Fruit fly (Drosophila melanogaster) whole organism, embryonic: ENCODE results near the gene CG14440.

Experiments used
- Adf1 ChIP-seq: fragments of 200-800 bp; sonication (Bioruptor generic); IDR thresholded peaks from 2 replicates; pipeline ENCODE4 v1.3.6; 2022; ENCODE audit warnings: missing biosample characterization, missing genetic modification characterization
- C15 ChIP-seq: fragments of 200-800 bp; sonication (Bioruptor generic); IDR thresholded peaks from 3 replicates; pipeline ENCODE4 v1.3.6; 2022; ENCODE audit warnings: missing biosample characterization, missing genetic modification characterization
- CG1024 ChIP-seq: fragments of 200-800 bp; sonication (Bioruptor generic); IDR thresholded peaks from 2 replicates; pipeline ENCODE4 v1.3.6; 2022; ENCODE audit warnings: missing biosample characterization, missing genetic modification characterization
- CG10462 ChIP-seq: fragments of 200-800 bp; sonication (Bioruptor generic); optimal IDR thresholded peaks from 2 replicates; lab custom pipeline; 2016; ENCODE audit warnings: missing biosample characterization, missing genetic modification characterization
- CG12744 ChIP-seq: fragments of 200-800 bp; sonication (Bioruptor generic); optimal IDR thresholded peaks from 2 replicates; lab custom pipeline; 2016; ENCODE audit warnings: missing biosample characterization, missing genetic modification characterization
- CG14014 ChIP-seq: fragments of 200-800 bp; sonication (Bioruptor generic); IDR thresholded peaks from 2 replicates; pipeline ENCODE4 v1.3.6; 2022; ENCODE audit warnings: missing biosample characterization, missing genetic modification characterization
- CG17912 ChIP-seq: fragments of 200-800 bp; sonication (Bioruptor generic); optimal IDR thresholded peaks from 2 replicates; lab custom pipeline; 2018; ENCODE audit warnings: missing biosample characterization, mild to moderate bottlenecking, missing genetic modification characterization
- CG3163 ChIP-seq: fragments of 200-800 bp; sonication (Bioruptor generic); optimal IDR thresholded peaks from 3 replicates; lab custom pipeline; 2016; ENCODE audit warnings: missing biosample characterization, missing genetic modification characterization
- CG32772 ChIP-seq: fragments of 200-800 bp; sonication (Bioruptor generic); IDR thresholded peaks from 2 replicates; pipeline ENCODE4 v1.3.6; 2022; ENCODE audit warnings: missing biosample characterization, missing genetic modification characterization
- CG4404 ChIP-seq: fragments of 200-800 bp; sonication (Bioruptor generic); IDR thresholded peaks from 2 replicates; pipeline ENCODE4 v1.3.6; 2022; ENCODE audit warnings: missing biosample characterization, missing genetic modification characterization
- CG6854 ChIP-seq: fragments of 200-800 bp; sonication (Bioruptor generic); optimal IDR thresholded peaks from 3 replicates; lab custom pipeline; 2017; ENCODE audit warnings: missing biosample characterization, mild to moderate bottlenecking, missing genetic modification characterization
- CG7745 ChIP-seq: fragments of 200-800 bp; sonication (Bioruptor generic); optimal IDR thresholded peaks from 2 replicates; lab custom pipeline; 2018; ENCODE audit warnings: missing biosample characterization, mild to moderate bottlenecking, missing genetic modification characterization, moderate library complexity
- CG8089 ChIP-seq: fragments of 200-800 bp; sonication (Bioruptor generic); optimal IDR thresholded peaks from 3 replicates; lab custom pipeline; 2016; ENCODE audit warnings: missing biosample characterization, missing genetic modification characterization
- CG8281 ChIP-seq: fragments of 200-800 bp; sonication (Bioruptor generic); optimal IDR thresholded peaks from 2 replicates; lab custom pipeline; 2018; ENCODE audit warnings: missing biosample characterization, mild to moderate bottlenecking, missing genetic modification characterization, moderate library complexity
- CTCF ChIP-seq: fragments of 200-800 bp; sonication (Bioruptor generic); optimal IDR thresholded peaks from 2 replicates; lab custom pipeline; 2017; ENCODE audit warnings: missing biosample characterization, mild to moderate bottlenecking, missing genetic modification characterization, moderate library complexity
- Camta ChIP-seq: fragments of 200-800 bp; sonication (Bioruptor generic); optimal IDR thresholded peaks from 2 replicates; lab custom pipeline; 2016; ENCODE audit warnings: missing biosample characterization, missing genetic modification characterization
- Doc3 ChIP-seq: fragments of 200-800 bp; sonication (Bioruptor generic); IDR thresholded peaks from 3 replicates; pipeline ENCODE4 v1.3.6; 2022; ENCODE audit warnings: missing biosample characterization, missing genetic modification characterization; ENCODE audit not compliant: partially characterized antibody
- Dref ChIP-seq: fragments of 200-800 bp; sonication (Bioruptor generic); IDR thresholded peaks from 2 replicates; pipeline ENCODE4 v1.3.6; 2022; ENCODE audit warnings: missing biosample characterization, missing genetic modification characterization
- E2f1 ChIP-seq: fragments of 200-800 bp; sonication (Bioruptor generic); IDR thresholded peaks from 2 replicates; pipeline ENCODE4 v1.3.6; 2022; ENCODE audit warnings: missing biosample characterization, missing genetic modification characterization
- Gug ChIP-seq: fragments of 200-800 bp; sonication (Bioruptor generic); IDR thresholded peaks from 4 replicates; pipeline ENCODE4 v1.3.6; 2022; ENCODE audit warnings: missing biosample characterization, missing genetic modification characterization
- HLH3B ChIP-seq: fragments of 200-800 bp; sonication (Bioruptor generic); IDR thresholded peaks from 2 replicates; pipeline ENCODE4 v1.3.6; 2022; ENCODE audit warnings: missing biosample characterization, missing genetic modification characterization
- HLH54F ChIP-seq: fragments of 200-800 bp; sonication (Bioruptor generic); optimal IDR thresholded peaks from 3 replicates; lab custom pipeline; 2016; ENCODE audit warnings: missing biosample characterization, missing genetic modification characterization
- Kr ChIP-seq: fragments of 200-800 bp; sonication (Bioruptor generic); optimal IDR thresholded peaks from 2 replicates; lab custom pipeline; 2017; ENCODE audit warnings: missing biosample characterization, mild to moderate bottlenecking, missing genetic modification characterization
- Mad ChIP-seq: fragments of 200-800 bp; sonication (Bioruptor generic); optimal IDR thresholded peaks from 2 replicates; lab custom pipeline; 2016; ENCODE audit warnings: missing biosample characterization, missing genetic modification characterization
- Mes4 ChIP-seq: fragments of 200-800 bp; sonication (Bioruptor generic); optimal IDR thresholded peaks from 2 replicates; lab custom pipeline; 2016; ENCODE audit warnings: missing biosample characterization, missing genetic modification characterization
- Neu2 ChIP-seq: fragments of 200-800 bp; sonication (Bioruptor generic); optimal IDR thresholded peaks from 3 replicates; lab custom pipeline; 2016; ENCODE audit warnings: missing biosample characterization, missing genetic modification characterization, borderline replicate concordance
- Opbp ChIP-seq: fragments of 200-800 bp; sonication (Bioruptor generic); IDR thresholded peaks from 3 replicates; pipeline ENCODE4 v1.3.6; 2022; ENCODE audit warnings: missing biosample characterization, missing genetic modification characterization; ENCODE audit not compliant: partially characterized antibody
- Six4 ChIP-seq: fragments of 200-800 bp; sonication (Bioruptor generic); optimal IDR thresholded peaks from 2 replicates; lab custom pipeline; 2016; ENCODE audit warnings: missing biosample characterization, missing genetic modification characterization
- Sry-β ChIP-seq: fragments of 200-800 bp; sonication (Bioruptor generic); optimal IDR thresholded peaks from 2 replicates; lab custom pipeline; 2018; ENCODE audit warnings: missing biosample characterization, mild to moderate bottlenecking, missing genetic modification characterization, moderate library complexity
- aop ChIP-seq: fragments of 200-800 bp; sonication (Bioruptor generic); IDR thresholded peaks from 2 replicates; pipeline ENCODE4 v1.3.6; 2022; ENCODE audit warnings: missing biosample characterization, missing genetic modification characterization
- ap ChIP-seq: fragments of 200-800 bp; sonication (Bioruptor generic); IDR thresholded peaks from 2 replicates; pipeline ENCODE4 v1.3.6; 2022; ENCODE audit warnings: missing biosample characterization, missing genetic modification characterization
- ara ChIP-seq: fragments of 200-800 bp; sonication (Bioruptor generic); IDR thresholded peaks from 2 replicates; pipeline ENCODE4 v1.3.6; 2022; ENCODE audit warnings: missing biosample characterization, missing genetic modification characterization
- btn ChIP-seq: fragments of 200-800 bp; sonication (Bioruptor generic); optimal IDR thresholded peaks from 2 replicates; lab custom pipeline; 2016; ENCODE audit warnings: missing biosample characterization, missing genetic modification characterization
- danr ChIP-seq: fragments of 200-800 bp; sonication (Bioruptor generic); IDR thresholded peaks from 2 replicates; pipeline ENCODE4 v1.3.6; 2022; ENCODE audit warnings: missing biosample characterization, missing genetic modification characterization
- exex ChIP-seq: fragments of 200-800 bp; sonication (Bioruptor generic); optimal IDR thresholded peaks from 4 replicates; lab custom pipeline; 2018; ENCODE audit warnings: missing biosample characterization, mild to moderate bottlenecking, missing genetic modification characterization, moderate library complexity
- fd96Cb ChIP-seq: fragments of 200-800 bp; sonication (Bioruptor generic); optimal IDR thresholded peaks from 2 replicates; lab custom pipeline; 2018; ENCODE audit warnings: missing biosample characterization, mild to moderate bottlenecking, missing genetic modification characterization, moderate library complexity
- ftz-f1 ChIP-seq: fragments of 200-800 bp; sonication (Bioruptor generic); optimal IDR thresholded peaks from 2 replicates; lab custom pipeline; 2016; ENCODE audit warnings: missing biosample characterization, missing genetic modification characterization
- grn ChIP-seq: fragments of 200-800 bp; sonication (Bioruptor generic); optimal IDR thresholded peaks from 3 replicates; lab custom pipeline; 2017; ENCODE audit warnings: missing biosample characterization, missing genetic modification characterization
- knrl ChIP-seq: fragments of 200-800 bp; sonication (Bioruptor generic); IDR thresholded peaks from 3 replicates; pipeline ENCODE4 v1.3.6; 2022; ENCODE audit warnings: missing biosample characterization, missing genetic modification characterization; ENCODE audit not compliant: partially characterized antibody
- lmd ChIP-seq: fragments of 200-800 bp; sonication (Bioruptor generic); IDR thresholded peaks from 2 replicates; pipeline ENCODE4 v1.3.6; 2022; ENCODE audit warnings: missing biosample characterization, missing genetic modification characterization
- lola ChIP-seq, 3 experiments: fragments of >200 bp in 2 of 3; fragments of 200-800 bp in 1 of 3; sonication (Bioruptor generic) in 1 of 3; optimal IDR thresholded peaks; 2 replicates each; lab custom pipeline; 2017 to 2019; ENCODE audit warnings: missing biosample characterization in 3 of 3, missing genetic modification characterization in 3 of 3, mild to moderate bottlenecking in 1 of 3, moderate library complexity in 1 of 3
- maf-S ChIP-seq: fragments of 200-800 bp; sonication (Bioruptor generic); optimal IDR thresholded peaks from 2 replicates; lab custom pipeline; 2016; ENCODE audit warnings: missing biosample characterization, missing genetic modification characterization
- nom ChIP-seq: fragments of 200-800 bp; sonication (Bioruptor generic); optimal IDR thresholded peaks from 2 replicates; lab custom pipeline; 2017; ENCODE audit warnings: missing biosample characterization, missing genetic modification characterization, mild to moderate bottlenecking, moderate library complexity, missing genetic modification reagents
- pum ChIP-seq: fragments of 200-800 bp; sonication (Bioruptor generic); optimal IDR thresholded peaks from 2 replicates; lab custom pipeline; 2016; ENCODE audit warnings: missing biosample characterization, missing genetic modification characterization
- seq ChIP-seq: fragments of 200-800 bp; sonication (Bioruptor generic); IDR thresholded peaks from 2 replicates; pipeline ENCODE4 v1.3.6; 2022; ENCODE audit warnings: missing biosample characterization, missing genetic modification characterization
- slou ChIP-seq: fragments of 200-800 bp; sonication (Bioruptor generic); optimal IDR thresholded peaks from 3 replicates; lab custom pipeline; 2016; ENCODE audit warnings: missing biosample characterization, missing genetic modification characterization
- sob ChIP-seq: fragments of 200-800 bp; sonication (Bioruptor generic); IDR thresholded peaks from 2 replicates; pipeline ENCODE4 v1.3.6; 2022; ENCODE audit warnings: missing biosample characterization, missing genetic modification characterization
- stwl ChIP-seq: fragments of 200-800 bp; sonication (Bioruptor generic); optimal IDR thresholded peaks from 3 replicates; lab custom pipeline; 2018; ENCODE audit warnings: missing biosample characterization, mild to moderate bottlenecking, missing genetic modification characterization, moderate library complexity
- tll ChIP-seq, 2 experiments: fragments of 200-800 bp in 1 of 2; fragments of >200 bp in 1 of 2; sonication (Bioruptor generic) in 1 of 2; optimal IDR thresholded peaks; 2 replicates each; lab custom pipeline; 2017 to 2019; ENCODE audit warnings: missing biosample characterization in 2 of 2, missing genetic modification characterization in 2 of 2, mild to moderate bottlenecking in 1 of 2, moderate library complexity in 1 of 2
- tx ChIP-seq: fragments of 200-800 bp; sonication (Bioruptor generic); optimal IDR thresholded peaks from 2 replicates; lab custom pipeline; 2016; ENCODE audit warnings: missing biosample characterization, missing genetic modification characterization
- unpg ChIP-seq: fragments of 200-800 bp; sonication (Bioruptor generic); optimal IDR thresholded peaks from 3 replicates; lab custom pipeline; 2018; ENCODE audit warnings: missing biosample characterization, mild to moderate bottlenecking, missing genetic modification characterization, moderate library complexity
- z ChIP-seq: fragments of 200-800 bp; sonication (Bioruptor generic); IDR thresholded peaks from 3 replicates; pipeline ENCODE4 v1.3.6; 2022; ENCODE audit warnings: missing biosample characterization, missing genetic modification characterization
- zfh1 ChIP-seq: fragments of 200-800 bp; sonication (Bioruptor generic); IDR thresholded peaks from 3 replicates; pipeline ENCODE4 v1.3.6; 2022; ENCODE audit warnings: missing biosample characterization, missing genetic modification characterization

The CG14440 gene

dm6 chrX:6696467-6696866 lies 1.9 kb downstream of the CG14440 start (continued):
- TF ChIP-seq Neu2 (GFP tag; lab: Kevin White, UChicago) = no peak
- TF ChIP-seq tx (GFP tag; lab: Kevin White, UChicago) = peak; percentile 12
- peak; percentile 69; the same call in 1 of the 2 replicates for TF ChIP-seq CG14014 (GFP tag; lab: Robert Waterston, UW)
- TF ChIP-seq Camta (GFP tag; lab: Kevin White, UChicago) = peak; percentile 40
- TF ChIP-seq Adf1 (GFP tag; lab: Robert Waterston, UW) = no peak
- TF ChIP-seq CG17912 (GFP tag; lab: Kevin White, UChicago) = no peak
- no peak for TF ChIP-seq Dref (GFP tag; lab: Robert Waterston, UW)
- peak; percentile 29 for TF ChIP-seq CG8089 (GFP tag; lab: Kevin White, UChicago)
- peak; percentile 43 for TF ChIP-seq Mad
- no peak for TF ChIP-seq Sry-β (GFP tag; lab: Kevin White, UChicago)
- no peak for TF ChIP-seq CG7745
- TF ChIP-seq CG6854 = peak; percentile 74
- TF ChIP-seq nom (GFP tag; lab: Kevin White, UChicago) = peak; percentile 79
- no peak for TF ChIP-seq grn (GFP tag; lab: Kevin White, UChicago)
- TF ChIP-seq btn = no peak
- peak; percentile 19 for TF ChIP-seq pum
- TF ChIP-seq Opbp (GFP tag; lab: Robert Waterston, UW) = no peak
- peak; percentile 58 for TF ChIP-seq lmd
- TF ChIP-seq HLH54F (GFP tag; lab: Kevin White, UChicago) = peak; percentile 54
- no peak for TF ChIP-seq knrl (GFP tag; lab: Robert Waterston, UW)
- peak; percentile 14 for TF ChIP-seq CG10462 (GFP tag; lab: Kevin White, UChicago)
- TF ChIP-seq CG8281 (tag; lab: Kevin White, UChicago) = peak; percentile 9
- peak; percentile 48 for TF ChIP-seq ap (GFP tag; lab: Robert Waterston, UW)
- no peak for TF ChIP-seq C15
- TF ChIP-seq fd96Cb = peak; percentile 15
- TF ChIP-seq z (GFP tag; lab: Robert Waterston, UW) = no peak
- no peak for TF ChIP-seq maf-S (GFP tag; lab: Kevin White, UChicago)
- peak; percentile 54; the same call in 1 of the 2 replicates for TF ChIP-seq sob (GFP tag; lab: Robert Waterston, UW)
- TF ChIP-seq ara = peak; percentile 65; the same call in 1 of the 2 replicates
- peak; percentile 52; the same call in 1 of the 3 replicates for TF ChIP-seq zfh1
- peak; percentile 56 for TF ChIP-seq E2f1 (GFP tag; lab: Robert Waterston, UW)
- TF ChIP-seq exex (tag; lab: Kevin White, UChicago) = peak; percentile 54
- TF ChIP-seq CTCF = peak; percentile 13
- peak; percentile 54 for TF ChIP-seq CG32772 (GFP tag; lab: Robert Waterston, UW)
- TF ChIP-seq, all 482 proteins: peak for 313

dm6 chrX:6694979-6695388 lies 3.4 kb downstream of the CG14440 start, which contains the start of gene CG14442:
Gene CG14442, minus strand, starts transcription at chrX:6695007.
- TF ChIP-seq Dref (GFP tag; lab: Robert Waterston, UW) (peak; percentile 83), ftz-f1 (GFP tag; lab: Kevin White, UChicago) (no peak), CG1024 (no peak), aop (GFP tag; lab: Robert Waterston, UW) (no peak), CG3163 (GFP tag; lab: Kevin White, UChicago) (no peak), Doc3 (GFP tag; lab: Robert Waterston, UW) (peak; percentile 93), Kr (no peak), Opbp (GFP tag; lab: Robert Waterston, UW) (peak; percentile 88; the same call in 2 of the 3 replicates), unpg (peak; percentile 23), lola (GFP tag; optimal IDR thresholded peaks at IDR 0.05; lab: Kevin White, UChicago) (peak in 1 of 3 experiments; percentile 15), slou (GFP tag; lab: Kevin White, UChicago) (no peak), danr (GFP tag; lab: Robert Waterston, UW) (no peak), HLH3B (no peak), CG12744 (GFP tag; lab: Kevin White, UChicago) (peak; percentile 17), stwl (tag; lab: Kevin White, UChicago) (peak; percentile 98), Mes4 (GFP tag; lab: Kevin White, UChicago) (no peak), Gug (GFP tag; lab: Robert Waterston, UW) (peak; percentile 34; the same call in 1 of the 4 replicates), CG4404 (no peak), tll (GFP tag; optimal IDR thresholded peaks at IDR 0.05; lab: Kevin White, UChicago) (no peak), Six4 (GFP tag; lab: Kevin White, UChicago) (no peak), seq (peak; percentile 20; the same call in 1 of the 2 replicates)
